Fruit fly (Drosophila melanogaster) whole organism, pupa: Measurements from ENCODE around the gene CG42613.

Experiments used
- CG8301 ChIP-seq: fragments of 200-800 bp; sonication (Bioruptor generic); optimal IDR thresholded peaks from 2 replicates; lab custom pipeline; 2018; ENCODE audit warnings: missing biosample characterization, mild to moderate bottlenecking, missing genetic modification characterization
- D1 ChIP-seq: fragments of 200-800 bp; sonication (Bioruptor generic); optimal IDR thresholded peaks from 2 replicates; lab custom pipeline; 2018; ENCODE audit warnings: missing biosample characterization, mild to moderate bottlenecking, missing genetic modification characterization, moderate library complexity
- EcR ChIP-seq: fragments of 200-800 bp; sonication (Bioruptor generic); optimal IDR thresholded peaks from 3 replicates; lab custom pipeline; 2019; ENCODE audit warnings: missing biosample characterization, missing genetic modification characterization, mild to moderate bottlenecking, moderate library complexity, missing genetic modification reagents
- Pif1B ChIP-seq: fragments of 200-800 bp; sonication (Bioruptor generic); optimal IDR thresholded peaks from 3 replicates; lab custom pipeline; 2016; ENCODE audit warnings: missing biosample characterization, missing genetic modification characterization

DNA sequence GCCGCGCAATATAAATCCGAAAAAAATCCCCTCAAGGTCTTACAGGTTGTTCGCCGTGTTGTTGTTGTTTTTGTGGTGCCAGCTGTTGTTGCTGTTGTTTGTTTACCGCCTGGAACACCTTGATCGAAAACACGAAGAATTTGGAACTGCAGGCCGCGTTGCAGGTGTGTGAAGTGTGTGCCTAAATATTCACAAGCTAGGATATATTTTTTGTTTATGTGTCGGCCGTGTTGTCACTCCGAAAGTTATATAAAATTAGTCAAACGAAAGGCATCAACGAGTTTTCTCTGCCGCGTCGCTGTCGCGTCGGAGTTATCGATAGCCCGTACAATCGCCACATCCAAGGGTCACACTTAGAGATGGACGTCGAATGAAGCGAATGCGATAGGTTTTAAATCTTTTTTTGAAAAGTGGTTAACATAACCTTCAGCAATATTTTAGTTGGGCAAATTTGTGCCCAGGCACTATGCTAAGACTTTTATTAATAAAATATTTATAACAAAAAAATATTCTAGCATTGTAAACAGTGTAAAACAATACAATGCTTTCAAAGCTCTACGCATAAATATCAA is 564 bp upstream of the CG42613 start, which contains the start of gene Mpc1:
- peak; percentile 40 for TF ChIP-seq EcR (GFP tag; lab: Kevin White, UChicago)
- no peak for TF ChIP-seq CG8301
- no peak for TF ChIP-seq Pif1B (GFP tag; lab: Kevin White, UChicago)
- TF ChIP-seq D1 (tag; lab: Kevin White, UChicago), result no peak
